Worm (Caenorhabditis elegans): ENCODE results near the gene tost-1.

tost-1 gene

ce11 chrIII:4906365-4906764 lies 28.3 kb upstream of the tost-1 start:
- TF ChIP-seq isw-1 (GFP tag; IDR thresholded peaks at IDR 0.05), result no peak
- TF ChIP-seq ets-5 (GFP tag; IDR thresholded peaks at IDR 0.05), result no peak
- TF ChIP-seq blmp-1 (tag; optimal IDR thresholded peaks at IDR 0.05), result peak; percentile 63
- no peak for TF ChIP-seq pag-3 (tag; optimal IDR thresholded peaks at IDR 0.05; ENCODE audit: borderline replicate concordance, insufficient read depth)
- no peak for TF ChIP-seq snu-23 (GFP tag; optimal IDR thresholded peaks at IDR 0.05)
- TF ChIP-seq tbx-2 (tag; optimal IDR thresholded peaks at IDR 0.05), result no peak
- peak; percentile 32 for TF ChIP-seq elt-2 (tag; optimal IDR thresholded peaks at IDR 0.05)
- no peak for TF ChIP-seq mef-2 (tag; optimal IDR thresholded peaks at IDR 0.05)
- TF ChIP-seq irx-1 (tag; optimal IDR thresholded peaks at IDR 0.05), result no peak
- TF ChIP-seq lin-14 (GFP tag; optimal IDR thresholded peaks at IDR 0.05), result peak; percentile 16
- no peak for TF ChIP-seq sptf-1 (tag; optimal IDR thresholded peaks at IDR 0.05)
- no peak for TF ChIP-seq lin-15B (tag; optimal IDR thresholded peaks at IDR 0.05)
- peak in 1 of 6 experiments; percentile 51 for TF ChIP-seq elt-3 (tag; optimal IDR thresholded peaks at IDR 0.05)
- no peak for TF ChIP-seq fkh-4 (tag; optimal IDR thresholded peaks at IDR 0.05; ENCODE audit: borderline replicate concordance)
- peak; percentile 8 for TF ChIP-seq nhr-85 (tag)

ce11 chrIII:4905405-4905804 lies 27.3 kb upstream of the tost-1 start, which contains the start of gene F26F4.8:
Gene F26F4.8 (minus strand): TSS chrIII:4905473.
- TF ChIP-seq vab-15 (tag; optimal IDR thresholded peaks at IDR 0.05) (no peak), nhr-90 (tag; optimal IDR thresholded peaks at IDR 0.05; ENCODE audit: poor library complexity) (peak; percentile 63), tlp-1 (tag; optimal IDR thresholded peaks at IDR 0.05) (no peak), isw-1 (GFP tag; IDR thresholded peaks at IDR 0.05) (peak; percentile 37), mab-9 (GFP tag; IDR thresholded peaks at IDR 0.05) (no peak), nhr-28 (tag; optimal IDR thresholded peaks at IDR 0.05) (no peak), hlh-17 (GFP tag; optimal IDR thresholded peaks at IDR 0.05; ENCODE audit: borderline replicate concordance) (no peak), C04F5.9 (tag; optimal IDR thresholded peaks at IDR 0.05) (peak; percentile 59), lsy-2 (tag; optimal IDR thresholded peaks at IDR 0.05) (peak; percentile 35 to 51), ceh-63 (GFP tag; optimal IDR thresholded peaks at IDR 0.05) (no peak), ceh-90 (tag; optimal IDR thresholded peaks at IDR 0.05) (peak; percentile 94), pax-3 (tag; optimal IDR thresholded peaks at IDR 0.05) (peak; percentile 69), sox-4 (tag; optimal IDR thresholded peaks at IDR 0.05) (peak; percentile 46), ceh-8 (GFP tag; optimal IDR thresholded peaks at IDR 0.05) (no peak), nhr-77 (tag; optimal IDR thresholded peaks at IDR 0.05) (no peak), lir-3 (tag; optimal IDR thresholded peaks at IDR 0.05; ENCODE audit: poor library complexity) (peak; percentile 82), ces-1 (GFP tag; optimal IDR thresholded peaks at IDR 0.05) (no peak), irx-1 (tag; optimal IDR thresholded peaks at IDR 0.05) (peak; percentile 88), fkh-4 (tag; optimal IDR thresholded peaks at IDR 0.05; ENCODE audit: borderline replicate concordance) (peak; percentile 88), alr-1 (tag; optimal IDR thresholded peaks at IDR 0.05; ENCODE audit: borderline replicate concordance) (no peak), zag-1 (tag; optimal IDR thresholded peaks at IDR 0.05) (no peak), efl-1 (optimal IDR thresholded peaks at IDR 0.05) (peak; percentile 61 to 76), efl-1 (GFP tag; optimal IDR thresholded peaks at IDR 0.05 in 1 of 2) (peak; percentile 84 to 98), egl-27 (tag; optimal IDR thresholded peaks at IDR 0.05) (no peak), lin-35 (GFP tag; optimal IDR thresholded peaks at IDR 0.05) (peak; percentile 77 to 83), unc-130 (tag; optimal IDR thresholded peaks at IDR 0.05) (no peak), sup-37 (GFP tag; optimal IDR thresholded peaks at IDR 0.05) (no peak), fkh-8 (tag; optimal IDR thresholded peaks at IDR 0.05) (peak; percentile 57), nhr-11 (tag; optimal IDR thresholded peaks at IDR 0.05) (no peak), tbx-2 (tag; optimal IDR thresholded peaks at IDR 0.05) (peak; percentile 70), mdl-1 (tag; optimal IDR thresholded peaks at IDR 0.05) (no peak), mep-1 (tag; optimal IDR thresholded peaks at IDR 0.05) (peak; percentile 39), nhr-19 (GFP tag; conservative IDR thresholded peaks at IDR 0.05) (no peak), dsc-1 (tag; optimal IDR thresholded peaks at IDR 0.05) (peak; percentile 53), nhr-12 (tag; optimal IDR thresholded peaks at IDR 0.05) (no peak), jun-1 (tag; optimal IDR thresholded peaks at IDR 0.05) (no peak), dpl-1 (GFP tag; optimal IDR thresholded peaks at IDR 0.05) (peak; percentile 52 to 84 (median 73)), egl-13 (tag; optimal IDR thresholded peaks at IDR 0.05) (peak; percentile 61), nhr-71 (tag; optimal IDR thresholded peaks at IDR 0.05) (peak; percentile 68), nhr-76 (tag; optimal IDR thresholded peaks at IDR 0.05) (no peak)

Measured in whole organism, L1 larva.